Worm (Caenorhabditis elegans) whole organism, early embryonic: ENCODE data around the gene nhr-252.

ENCODE experiments used
- B0310.2 ChIP-seq: sonication (generic microtip); optimal IDR thresholded peaks from 2 replicates; lab custom pipeline; 2016; ENCODE audit warnings: mild to moderate bottlenecking, missing genetic modification characterization, missing compliant biosample characterization
- F13C5.2 ChIP-seq: sonication (generic microtip); optimal IDR thresholded peaks from 2 replicates; lab custom pipeline; 2017; ENCODE audit warnings: mild to moderate bottlenecking, missing genetic modification characterization, inconsistent platforms, missing compliant biosample characterization
- aly-1 ChIP-seq: sonication (generic microtip); optimal IDR thresholded peaks from 2 replicates; lab custom pipeline; 2016; ENCODE audit warnings: missing genetic modification characterization, missing compliant biosample characterization
- ama-1 ChIP-seq: fragments of 150-350 bp; optimal IDR thresholded peaks from 2 replicates; lab custom pipeline; 2014
- ceh-13 ChIP-seq: fragments of 200-800 bp; sonication (Bioruptor generic); optimal IDR thresholded peaks from 2 replicates; lab custom pipeline; 2018; ENCODE audit warnings: mild to moderate bottlenecking, missing genetic modification characterization, missing compliant biosample characterization
- ceh-36 ChIP-seq: sonication (generic microtip); optimal IDR thresholded peaks from 2 replicates; lab custom pipeline; 2016; ENCODE audit warnings: missing genetic modification characterization, inconsistent platforms, missing compliant biosample characterization
- flt-1 ChIP-seq: fragments of 200-800 bp; sonication (Bioruptor generic); IDR thresholded peaks from 2 replicates; pipeline ENCODE4 v1.3.6; 2022; ENCODE audit warnings: missing genetic modification characterization, missing compliant biosample characterization
- hmbx-1 ChIP-seq: sonication (generic microtip); optimal IDR thresholded peaks from 2 replicates; lab custom pipeline; 2016; ENCODE audit warnings: mild to moderate bottlenecking, missing genetic modification characterization, missing compliant biosample characterization
- hmg-4 ChIP-seq: fragments of 200-800 bp; sonication (Bioruptor generic); optimal IDR thresholded peaks from 2 replicates; lab custom pipeline; 2018; ENCODE audit warnings: mild to moderate bottlenecking, missing genetic modification characterization, missing compliant biosample characterization
- hnd-1 ChIP-seq: sonication (generic microtip); optimal IDR thresholded peaks from 2 replicates; lab custom pipeline; 2016; ENCODE audit warnings: missing genetic modification characterization, missing compliant biosample characterization
- pes-1 ChIP-seq: fragments of 200-800 bp; sonication (Bioruptor generic); IDR thresholded peaks from 2 replicates; pipeline ENCODE4 v1.3.6; 2022; ENCODE audit warnings: missing genetic modification reagents, missing genetic modification characterization, missing compliant biosample characterization
- sea-1 ChIP-seq: fragments of 200-800 bp; sonication (Bioruptor generic); conservative IDR thresholded peaks from 2 replicates; pipeline ENCODE4 v1.3.6; 2022; ENCODE audit warnings: missing genetic modification characterization, missing compliant biosample characterization
- tbx-11 ChIP-seq: fragments of 200-800 bp; sonication (Bioruptor generic); IDR thresholded peaks from 2 replicates; pipeline ENCODE4 v1.3.6; 2022; ENCODE audit warnings: missing genetic modification characterization, missing compliant biosample characterization
- tbx-37 ChIP-seq: fragments of 200-800 bp; sonication (Bioruptor generic); conservative IDR thresholded peaks from 2 replicates; pipeline ENCODE4 v1.3.6; 2022; ENCODE audit warnings: missing genetic modification reagents, missing genetic modification characterization, missing compliant biosample characterization
- tra-4 ChIP-seq: sonication (generic microtip); optimal IDR thresholded peaks from 2 replicates; lab custom pipeline; 2017; ENCODE audit warnings: missing genetic modification characterization, missing compliant biosample characterization

Gene nhr-252

ce11 chrV:449685-450084, 45.3 kb downstream of the nhr-252 start, which contains the start of gene M02H5.8:
TSS of gene M02H5.8 (plus strand) at chrV:449981.
- TF ChIP-seq F13C5.2 (no peak), hmbx-1 (tag; lab: Kevin White, UChicago) (no peak), pes-1 (GFP tag; lab: Robert Waterston, UW) (no peak), B0310.2 (tag; lab: Kevin White, UChicago) (no peak), flt-1 (GFP tag; lab: Robert Waterston, UW) (no peak), tbx-11 (GFP tag; lab: Robert Waterston, UW) (no peak), sea-1 (GFP tag; lab: Robert Waterston, UW) (no peak), ceh-13 (GFP tag; lab: Kevin White, UChicago) (no peak), tra-4 (tag; lab: Kevin White, UChicago) (no peak)

ce11 chrV:450757-451501, 46.5 kb downstream of the nhr-252 start, which contains the start of gene nhr-123:
TSS of gene nhr-123 (plus strand) at chrV:451451.
- no peak for TF ChIP-seq B0310.2 (tag; lab: Kevin White, UChicago)
- no peak for TF ChIP-seq sea-1 (GFP tag; lab: Robert Waterston, UW)
- TF ChIP-seq ceh-36 (tag; lab: Kevin White, UChicago) = no peak
- no peak for TF ChIP-seq tra-4 (tag; lab: Kevin White, UChicago)
- TF ChIP-seq ceh-13 (GFP tag; lab: Kevin White, UChicago) = no peak
- TF ChIP-seq hmbx-1 (tag; lab: Kevin White, UChicago) = no peak
- TF ChIP-seq F13C5.2 = no peak
- TF ChIP-seq pes-1 (GFP tag; lab: Robert Waterston, UW) = no peak
- no peak for TF ChIP-seq flt-1 (GFP tag; lab: Robert Waterston, UW)
- TF ChIP-seq tbx-37 (GFP tag; lab: Robert Waterston, UW) = no peak
- TF ChIP-seq hnd-1 (tag; lab: Kevin White, UChicago) = no peak
- no peak for TF ChIP-seq aly-1
- TF ChIP-seq hmg-4 = no peak
- no peak for TF ChIP-seq ama-1 (lab: Kevin White, UChicago)

DNA sequence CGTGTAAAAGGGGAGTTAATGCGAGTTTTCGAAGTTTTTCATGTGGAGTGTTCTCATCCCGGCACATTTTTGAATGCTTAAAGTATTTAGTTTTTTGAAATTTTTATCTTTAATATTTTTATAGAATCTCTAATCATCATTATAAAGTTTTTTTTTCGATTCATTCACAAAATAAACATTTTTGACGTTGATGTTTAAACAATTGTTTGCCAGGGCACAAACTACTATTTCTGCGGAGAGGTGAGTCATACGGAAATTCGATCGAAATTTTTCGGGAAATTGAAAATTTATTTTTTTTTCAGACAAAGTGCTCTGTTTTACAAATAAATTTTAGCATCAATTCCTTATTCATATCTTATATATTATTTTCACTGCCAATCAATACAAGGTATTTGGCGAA, 49.1 kb downstream of the nhr-252 start, which contains the start of gene nhr-98:
TSS of gene nhr-98 (plus strand) at position 301 of the 400 bp plus-strand sequence.
- TF ChIP-seq hnd-1 (tag; lab: Kevin White, UChicago) = no peak
- no peak for TF ChIP-seq tra-4 (tag; lab: Kevin White, UChicago)
- no peak for TF ChIP-seq tbx-11 (GFP tag; lab: Robert Waterston, UW)
- TF ChIP-seq sea-1 (GFP tag; lab: Robert Waterston, UW) = no peak
- no peak for TF ChIP-seq B0310.2 (tag; lab: Kevin White, UChicago)
- TF ChIP-seq tbx-37 (GFP tag; lab: Robert Waterston, UW) = no peak
- no peak for TF ChIP-seq F13C5.2
